Worm (Caenorhabditis elegans): Measurements from ENCODE around the gene T25G12.6.

T25G12.6 gene

DNA sequence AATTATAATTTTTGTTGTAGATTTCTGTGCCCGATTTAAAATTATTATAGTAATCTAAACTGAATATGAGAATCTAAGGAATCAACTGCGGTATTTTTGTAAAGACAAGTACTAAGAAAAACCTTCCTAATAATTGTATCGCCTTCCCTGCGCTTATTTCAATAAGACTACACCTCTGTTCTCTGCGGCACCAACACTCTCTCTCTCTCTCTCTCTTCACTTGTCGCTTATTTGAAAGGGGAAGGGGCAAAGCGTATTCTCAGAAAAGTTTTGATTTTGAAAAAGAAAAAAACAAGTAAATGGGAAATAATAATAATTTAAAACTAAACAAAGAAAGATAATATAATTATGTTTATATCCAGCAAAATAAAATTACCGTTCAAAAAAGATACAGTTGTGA, 48.8 kb downstream of the T25G12.6 start:
- TF ChIP-seq ces-1 (GFP tag; optimal IDR thresholded peaks at IDR 0.05): peak; percentile 50
- peak; percentile 6 for TF ChIP-seq nhr-2 (tag; optimal IDR thresholded peaks at IDR 0.05)
- peak; percentile 9 for TF ChIP-seq drap-1 (GFP tag; optimal IDR thresholded peaks at IDR 0.05)
- peak; percentile 61 for TF ChIP-seq mep-1 (tag; optimal IDR thresholded peaks at IDR 0.05)
- TF ChIP-seq nhr-237 (tag; optimal IDR thresholded peaks at IDR 0.05): peak; percentile 89
- peak; percentile 26 for TF ChIP-seq ceh-43 (GFP tag; optimal IDR thresholded peaks at IDR 0.05)
- TF ChIP-seq M03D4.4 (tag; optimal IDR thresholded peaks at IDR 0.05): peak; percentile 62
- no peak for TF ChIP-seq blmp-1 (tag; optimal IDR thresholded peaks at IDR 0.05)
- TF ChIP-seq nhr-76 (tag; optimal IDR thresholded peaks at IDR 0.05): no peak
- TF ChIP-seq cnd-1 (tag; optimal IDR thresholded peaks at IDR 0.05): peak; percentile 19
- no peak for TF ChIP-seq elt-1 (tag; optimal IDR thresholded peaks at IDR 0.05; ENCODE audit: borderline replicate concordance, insufficient read depth)
- peak; percentile 61 for TF ChIP-seq sptf-1 (tag; optimal IDR thresholded peaks at IDR 0.05)
- TF ChIP-seq mab-5 (tag; optimal IDR thresholded peaks at IDR 0.05): peak; percentile 10
- TF ChIP-seq unc-62 (GFP tag; optimal IDR thresholded peaks at IDR 0.05): no peak
- peak; percentile 32 for TF ChIP-seq ceh-39 (tag; optimal IDR thresholded peaks at IDR 0.05)
- peak; percentile 76 for TF ChIP-seq pha-4 (tag; optimal IDR thresholded peaks at IDR 0.05)
- TF ChIP-seq ham-2 (GFP tag; optimal IDR thresholded peaks at IDR 0.05): no peak
- peak; percentile 56 for TF ChIP-seq lsy-2 (tag; optimal IDR thresholded peaks at IDR 0.05)
- TF ChIP-seq hlh-1 (tag; optimal IDR thresholded peaks at IDR 0.05): peak; percentile 3
- TF ChIP-seq bed-3 (GFP tag; optimal IDR thresholded peaks at IDR 0.05): no peak

DNA sequence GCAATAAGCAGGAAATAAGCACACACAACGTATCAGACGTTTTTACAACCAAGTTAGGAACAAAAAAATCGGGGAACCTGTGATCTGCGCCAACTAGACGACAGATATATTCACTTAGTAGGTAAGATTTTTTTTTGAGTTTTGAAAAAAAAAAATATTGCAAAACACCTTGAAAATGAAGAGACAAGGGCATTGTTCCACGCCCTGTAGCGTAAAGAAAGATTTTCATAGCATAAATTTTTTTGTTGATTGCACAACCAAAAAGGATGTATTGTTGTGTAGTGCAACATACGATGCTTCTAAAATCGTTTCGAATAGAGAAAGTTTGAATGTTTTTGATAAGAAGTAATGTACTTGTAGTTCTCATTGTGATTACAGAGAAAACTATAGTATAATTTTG, 49.9 kb downstream of the T25G12.6 start:
- TF ChIP-seq lsy-2 (tag; optimal IDR thresholded peaks at IDR 0.05) (no peak), pha-4 (tag; optimal IDR thresholded peaks at IDR 0.05) (no peak), unc-62 (GFP tag; optimal IDR thresholded peaks at IDR 0.05) (no peak), mls-2 (tag; optimal IDR thresholded peaks at IDR 0.05) (no peak), snpc-4 (tag; optimal IDR thresholded peaks at IDR 0.05) (no peak), drap-1 (GFP tag; optimal IDR thresholded peaks at IDR 0.05) (no peak), ceh-43 (GFP tag; optimal IDR thresholded peaks at IDR 0.05) (no peak), unc-120 (tag; optimal IDR thresholded peaks at IDR 0.05; ENCODE audit: poor library complexity, severe bottlenecking) (no peak), zip-8 (tag; optimal IDR thresholded peaks at IDR 0.05) (no peak), sptf-1 (tag; optimal IDR thresholded peaks at IDR 0.05) (no peak), ham-2 (GFP tag; optimal IDR thresholded peaks at IDR 0.05) (no peak), tbx-8 (GFP tag; optimal IDR thresholded peaks at IDR 0.05) (no peak), lin-32 (GFP tag; optimal IDR thresholded peaks at IDR 0.05) (no peak), ces-1 (GFP tag; optimal IDR thresholded peaks at IDR 0.05) (no peak), nhr-76 (tag; optimal IDR thresholded peaks at IDR 0.05) (no peak), hlh-1 (tag; optimal IDR thresholded peaks at IDR 0.05) (no peak), elt-1 (tag; optimal IDR thresholded peaks at IDR 0.05; ENCODE audit: borderline replicate concordance, insufficient read depth) (no peak), nhr-12 (tag; optimal IDR thresholded peaks at IDR 0.05) (no peak), mab-5 (tag; optimal IDR thresholded peaks at IDR 0.05) (no peak), ceh-39 (tag; optimal IDR thresholded peaks at IDR 0.05) (no peak)

DNA sequence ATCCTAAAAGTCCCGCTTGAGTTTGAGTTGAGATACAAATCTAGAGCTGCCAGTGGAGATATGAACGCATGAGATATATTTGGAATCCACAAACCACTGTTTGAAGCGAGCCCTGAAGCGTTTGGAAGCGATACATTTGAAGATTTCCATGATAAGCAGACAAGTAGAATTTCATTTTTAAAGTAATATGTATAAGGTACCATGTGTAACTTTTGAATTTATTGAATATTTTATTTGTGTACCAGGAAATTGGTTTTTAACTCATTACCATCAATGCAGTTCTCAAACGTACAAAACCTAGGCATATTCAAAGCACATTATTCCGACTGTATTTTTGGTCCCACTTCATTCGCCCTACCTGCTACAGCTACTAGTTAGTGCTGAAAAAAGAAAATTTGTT, 51.8 kb downstream of the T25G12.6 start, which contains the start of gene B0302.2:
Gene B0302.2 (plus strand): TSS at position 301 of the 400 bp plus-strand sequence.
- TF ChIP-seq lin-32 (GFP tag; optimal IDR thresholded peaks at IDR 0.05) (no peak), ztf-11 (tag; optimal IDR thresholded peaks at IDR 0.05) (no peak), flh-1 (GFP tag; optimal IDR thresholded peaks at IDR 0.05) (no peak), M03D4.4 (tag; optimal IDR thresholded peaks at IDR 0.05) (no peak), nhr-237 (tag; optimal IDR thresholded peaks at IDR 0.05) (no peak), nhr-28 (tag; optimal IDR thresholded peaks at IDR 0.05) (no peak), ceh-39 (tag; optimal IDR thresholded peaks at IDR 0.05) (no peak), mep-1 (tag; optimal IDR thresholded peaks at IDR 0.05) (no peak), cnd-1 (tag; optimal IDR thresholded peaks at IDR 0.05) (no peak), sem-2 (GFP tag; optimal IDR thresholded peaks at IDR 0.05) (no peak), mab-5 (tag; optimal IDR thresholded peaks at IDR 0.05) (no peak), bed-3 (GFP tag; optimal IDR thresholded peaks at IDR 0.05) (no peak), elt-3 (tag; optimal IDR thresholded peaks at IDR 0.05) (no peak), hlh-1 (tag; optimal IDR thresholded peaks at IDR 0.05) (no peak), zip-8 (tag; optimal IDR thresholded peaks at IDR 0.05) (no peak), lsy-2 (tag; optimal IDR thresholded peaks at IDR 0.05) (no peak), ham-2 (GFP tag; optimal IDR thresholded peaks at IDR 0.05) (no peak), pha-4 (tag; optimal IDR thresholded peaks at IDR 0.05) (no peak), ceh-43 (GFP tag; optimal IDR thresholded peaks at IDR 0.05) (no peak), sptf-1 (tag; optimal IDR thresholded peaks at IDR 0.05) (no peak)

DNA sequence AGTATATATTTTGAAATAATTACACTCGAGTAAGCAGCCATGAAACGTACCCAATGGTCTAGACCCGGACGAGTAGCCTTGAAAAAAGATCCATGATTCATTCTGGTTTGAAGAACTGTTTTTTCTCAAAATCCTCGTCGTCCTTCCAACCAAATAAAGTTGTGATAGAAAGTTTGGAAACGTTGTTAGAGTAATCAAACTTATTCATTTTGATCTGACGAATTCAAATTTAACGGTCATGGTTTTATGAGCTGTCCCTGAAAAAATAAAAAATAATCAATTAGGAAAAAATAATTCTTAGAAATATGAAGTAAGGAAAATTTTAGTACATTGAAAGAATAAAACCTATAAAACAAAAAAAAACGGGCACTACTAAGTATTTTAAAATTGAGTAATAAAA, 53.3 kb downstream of the T25G12.6 start, which contains the start of gene B0302.4:
Gene B0302.4 (minus strand): TSS at position 101 of the 400 bp plus-strand sequence.
- TF ChIP-seq nhr-12 (tag; optimal IDR thresholded peaks at IDR 0.05) (no peak), tbx-8 (GFP tag; optimal IDR thresholded peaks at IDR 0.05) (no peak), unc-39 (tag; optimal IDR thresholded peaks at IDR 0.05) (no peak), unc-120 (tag; optimal IDR thresholded peaks at IDR 0.05; ENCODE audit: poor library complexity, severe bottlenecking) (no peak), nhr-237 (tag; optimal IDR thresholded peaks at IDR 0.05) (no peak), hlh-1 (tag; optimal IDR thresholded peaks at IDR 0.05) (no peak)
